Worm (Caenorhabditis elegans) whole organism, young adult: ENCODE data around the gene R10E9.4.

ENCODE experiments used
- F49E8.2 ChIP-seq: sonication (generic microtip); optimal IDR thresholded peaks from 3 replicates; lab custom pipeline; 2017; ENCODE audit warnings: missing genetic modification characterization, mild to moderate bottlenecking, missing compliant biosample characterization, antibody characterized with exemption, moderate library complexity; ENCODE audit not compliant: insufficient read depth
- F55B11.4 ChIP-seq: sonication (generic microtip); optimal IDR thresholded peaks from 2 replicates; lab custom pipeline; 2016; ENCODE audit warnings: missing compliant biosample characterization, missing genetic modification characterization, borderline replicate concordance; ENCODE audit not compliant: insufficient read depth
- Y79H2A.3 ChIP-seq: fragments of 200-800 bp; sonication (Bioruptor generic); conservative IDR thresholded peaks from 2 replicates; pipeline ENCODE4 v1.3.6; 2022; ENCODE audit warnings: missing genetic modification reagents, missing genetic modification characterization, missing compliant biosample characterization
- ama-1 ChIP-seq, 3 experiments: fragments of 150-350 bp in 1 of 3; sonication (generic microtip) in 2 of 3; optimal IDR thresholded peaks; 2 replicates each; lab custom pipeline; 2014 to 2018; ENCODE audit warnings: missing biosample characterization in 2 of 3, missing genetic modification characterization in 2 of 3, missing genetic modification reagents in 2 of 3
- aptf-2 ChIP-seq: fragments of 200-800 bp; sonication (Bioruptor generic); conservative IDR thresholded peaks from 2 replicates; pipeline ENCODE4 v1.3.6; 2022; ENCODE audit warnings: missing genetic modification reagents, missing genetic modification characterization, missing compliant biosample characterization
- athp-1 ChIP-seq: sonication (generic microtip); optimal IDR thresholded peaks from 2 replicates; lab custom pipeline; 2017; ENCODE audit warnings: mild to moderate bottlenecking, missing genetic modification characterization, missing compliant biosample characterization
- egl-18 ChIP-seq: fragments of 200-800 bp; sonication (Bioruptor generic); IDR thresholded peaks from 2 replicates; pipeline ENCODE4 v1.3.6; 2022; ENCODE audit warnings: missing genetic modification reagents, missing genetic modification characterization, missing compliant biosample characterization
- nhr-120 ChIP-seq: fragments of 200-800 bp; sonication (Bioruptor generic); IDR thresholded peaks from 2 replicates; pipeline ENCODE4 v1.3.6; 2022; ENCODE audit warnings: missing genetic modification characterization, missing compliant biosample characterization
- pbrm-1 ChIP-seq: fragments of 200-800 bp; sonication (Bioruptor generic); IDR thresholded peaks from 2 replicates; pipeline ENCODE4 v1.3.6; 2022; ENCODE audit warnings: missing genetic modification reagents, missing genetic modification characterization, missing compliant biosample characterization
- snpc-1.3 ChIP-seq: sonication (generic microtip); optimal IDR thresholded peaks from 2 replicates; lab custom pipeline; 2017; ENCODE audit warnings: missing genetic modification characterization, mild to moderate bottlenecking, missing compliant biosample characterization, antibody characterized with exemption, moderate library complexity, missing genotype, missing genetic modification reagents; ENCODE audit not compliant: insufficient read depth
- snpc-4 ChIP-seq, 5 experiments: fragments of 150-350 bp in 1 of 5; sonication (generic microtip) in 4 of 5; optimal IDR thresholded peaks; 2 replicates each; lab custom pipeline; 2014 to 2018; ENCODE audit warnings: missing genetic modification characterization in 5 of 5, missing biosample characterization in 3 of 5, antibody characterized with exemption in 2 of 5, mild to moderate bottlenecking in 2 of 5, missing compliant biosample characterization in 2 of 5, missing genotype in 2 of 5, moderate library complexity in 2 of 5, missing genetic modification reagents in 1 of 5
- sptf-2 ChIP-seq: fragments of 200-800 bp; sonication (Bioruptor generic); optimal IDR thresholded peaks from 2 replicates; lab custom pipeline; 2018; ENCODE audit warnings: mild to moderate bottlenecking, missing genetic modification characterization, missing compliant biosample characterization

DNA sequence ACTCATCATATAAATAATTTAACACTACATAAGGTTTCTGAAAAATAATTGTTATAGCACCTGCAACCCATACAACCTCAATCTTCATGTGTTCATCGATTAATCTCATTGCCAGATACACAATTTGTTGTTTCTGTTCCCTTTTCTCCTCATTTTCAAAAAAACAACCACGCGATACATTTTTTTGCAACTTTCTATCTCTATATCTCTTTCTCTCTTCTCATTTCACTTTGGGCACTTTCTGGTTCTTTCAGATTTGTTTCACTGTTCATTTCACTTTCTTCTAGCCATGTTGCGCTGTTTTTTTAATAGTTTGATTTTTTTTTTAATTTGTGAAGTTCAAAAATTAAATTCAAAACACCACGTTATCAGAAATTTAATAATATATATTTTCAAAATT is 13.4 kb downstream of the R10E9.4 start:
- TF ChIP-seq nhr-120 (GFP tag; lab: Robert Waterston, UW), result no peak
- TF ChIP-seq snpc-1.3 (tag; lab: Kevin White, UChicago), result no peak
- no peak for TF ChIP-seq F55B11.4 (tag; lab: Kevin White, UChicago)
- no peak for TF ChIP-seq F49E8.2 (tag; lab: Kevin White, UChicago)
- no peak for TF ChIP-seq egl-18 (GFP tag; lab: Robert Waterston, UW)
- no peak for TF ChIP-seq pbrm-1 (GFP tag; lab: Robert Waterston, UW)
- no peak for TF ChIP-seq snpc-4 (GFP tag; optimal IDR thresholded peaks at IDR 0.05; lab: Kevin White, UChicago)
- TF ChIP-seq snpc-4 (tag; optimal IDR thresholded peaks at IDR 0.05; lab: Kevin White, UChicago), result no peak
- no peak for TF ChIP-seq ama-1 (optimal IDR thresholded peaks at IDR 0.05; lab: Kevin White, UChicago)
- no peak for TF ChIP-seq ama-1 (GFP tag; optimal IDR thresholded peaks at IDR 0.05; lab: Kevin White, UChicago)
- no peak for TF ChIP-seq aptf-2 (GFP tag; lab: Robert Waterston, UW)
- no peak for TF ChIP-seq athp-1
- TF ChIP-seq Y79H2A.3 (GFP tag; lab: Robert Waterston, UW), result no peak
- no peak for TF ChIP-seq sptf-2 (GFP tag; lab: Kevin White, UChicago)
